Fruit fly (Drosophila melanogaster) whole organism, embryonic: ENCODE results near the gene eIF3l.

Source experiments
- CG10209 ChIP-seq: fragments of 200-800 bp; sonication (Bioruptor generic); optimal IDR thresholded peaks from 3 replicates; lab custom pipeline; 2017; ENCODE audit warnings: missing biosample characterization, mild to moderate bottlenecking, missing genetic modification characterization, missing genetic modification reagents
- CG10959 ChIP-seq: fragments of 200-800 bp; sonication (Bioruptor generic); IDR thresholded peaks from 2 replicates; pipeline ENCODE4 v1.3.6; 2022; ENCODE audit warnings: missing biosample characterization, missing genetic modification characterization
- CG12391 ChIP-seq: fragments of 200-800 bp; sonication (Bioruptor generic); optimal IDR thresholded peaks from 3 replicates; lab custom pipeline; 2018; ENCODE audit warnings: missing biosample characterization, mild to moderate bottlenecking, missing genetic modification characterization, moderate library complexity
- CG13287 ChIP-seq: fragments of 200-800 bp; sonication (Bioruptor generic); IDR thresholded peaks from 2 replicates; pipeline ENCODE4 v1.3.6; 2022; ENCODE audit warnings: missing biosample characterization, missing genetic modification characterization; ENCODE audit not compliant: partially characterized antibody
- CG17361 ChIP-seq: fragments of 200-800 bp; sonication (Bioruptor generic); IDR thresholded peaks from 3 replicates; pipeline ENCODE4 v1.3.6; 2022; ENCODE audit warnings: missing biosample characterization, missing genetic modification characterization
- CG17829 ChIP-seq: fragments of 200-800 bp; optimal IDR thresholded peaks from 2 replicates; lab custom pipeline; 2019; ENCODE audit warnings: missing biosample characterization, mild to moderate bottlenecking, missing genetic modification characterization, moderate library complexity
- CG2116 ChIP-seq: fragments of 200-800 bp; sonication (Bioruptor generic); optimal IDR thresholded peaks from 3 replicates; lab custom pipeline; 2018; ENCODE audit warnings: missing biosample characterization, mild to moderate bottlenecking, missing genetic modification characterization
- D19A ChIP-seq: fragments of 200-800 bp; optimal IDR thresholded peaks from 3 replicates; lab custom pipeline; 2019; ENCODE audit warnings: missing biosample characterization, mild to moderate bottlenecking, missing genetic modification characterization, moderate library complexity
- Dad ChIP-seq: fragments of 200-800 bp; sonication (Bioruptor generic); optimal IDR thresholded peaks from 3 replicates; lab custom pipeline; 2016; ENCODE audit warnings: missing biosample characterization, missing genetic modification characterization
- Dip3 ChIP-seq: fragments of 200-800 bp; sonication (Bioruptor generic); optimal IDR thresholded peaks from 3 replicates; lab custom pipeline; 2016; ENCODE audit warnings: missing biosample characterization, missing genetic modification characterization
- Mrtf ChIP-seq: fragments of 200-800 bp; sonication (Bioruptor generic); IDR thresholded peaks from 3 replicates; pipeline ENCODE4 v1.3.6; 2022; ENCODE audit warnings: missing biosample characterization, missing genetic modification characterization
- aop ChIP-seq: fragments of 200-800 bp; sonication (Bioruptor generic); IDR thresholded peaks from 2 replicates; pipeline ENCODE4 v1.3.6; 2022; ENCODE audit warnings: missing biosample characterization, missing genetic modification characterization
- bab2 ChIP-seq: fragments of 200-800 bp; sonication (Bioruptor generic); optimal IDR thresholded peaks from 2 replicates; lab custom pipeline; 2016; ENCODE audit warnings: missing biosample characterization, missing genetic modification characterization
- dysf ChIP-seq: fragments of 200-800 bp; sonication (Bioruptor generic); IDR thresholded peaks from 3 replicates; pipeline ENCODE4 v1.3.6; 2022; ENCODE audit warnings: missing biosample characterization, missing genetic modification characterization
- klu ChIP-seq: fragments of 200-800 bp; sonication (Bioruptor generic); IDR thresholded peaks from 2 replicates; pipeline ENCODE4 v1.3.6; 2022; ENCODE audit warnings: missing biosample characterization, missing genetic modification characterization
- lilli ChIP-seq: fragments of 200-800 bp; sonication (Bioruptor generic); optimal IDR thresholded peaks from 3 replicates; lab custom pipeline; 2016; ENCODE audit warnings: missing biosample characterization, missing genetic modification characterization
- otp ChIP-seq: fragments of 200-800 bp; sonication (Bioruptor generic); IDR thresholded peaks from 3 replicates; pipeline ENCODE4, ENCODE4 v1.3.6; 2022; ENCODE audit warnings: missing biosample characterization, missing genetic modification characterization
- pan ChIP-seq, 4 experiments: fragments of >200 bp in 3 of 4; fragments of 200-800 bp in 1 of 4; sonication (Bioruptor generic) in 1 of 4; optimal IDR thresholded peaks in 3 of 4; IDR thresholded peaks in 1 of 4; 2 replicates each; pipeline versions ENCODE4 v1.3.6 to Lab custom; 2017 to 2022; ENCODE audit warnings: missing biosample characterization in 2 of 4, missing genetic modification characterization in 2 of 4, mixed read lengths in 1 of 4
- peb ChIP-seq: fragments of 200-800 bp; sonication (Bioruptor generic); IDR thresholded peaks from 2 replicates; pipeline ENCODE4 v1.3.6; 2022; ENCODE audit warnings: missing biosample characterization, missing genetic modification characterization
- so ChIP-seq: fragments of 200-800 bp; sonication (Bioruptor generic); IDR thresholded peaks from 3 replicates; pipeline ENCODE4 v1.3.6; 2022; ENCODE audit warnings: missing biosample characterization, missing genetic modification characterization
- vnd ChIP-seq: fragments of 200-800 bp; sonication (Bioruptor generic); IDR thresholded peaks from 3 replicates; pipeline ENCODE4 v1.3.6; 2022; ENCODE audit warnings: missing biosample characterization, missing genetic modification characterization; ENCODE audit not compliant: partially characterized antibody

Gene eIF3l

dm6 chr3L:12096799-12097662 lies 48.9 kb downstream of the eIF3l start (continued):
- TF ChIP-seq Dip3 (GFP tag; lab: Kevin White, UChicago) (no peak), CG17361 (peak; percentile 68; the same call in 2 of the 3 replicates), bab2 (no peak), CG2116 (no peak), dysf (GFP tag; lab: Robert Waterston, UW) (0 out of 3 replicates have a peak, but pooled peaks have one; percentile 44), CG12391 (tag; lab: Kevin White, UChicago) (peak; percentile 34), D19A (tag; lab: Kevin White, UChicago) (no peak), lilli (peak; percentile 6)

DNA sequence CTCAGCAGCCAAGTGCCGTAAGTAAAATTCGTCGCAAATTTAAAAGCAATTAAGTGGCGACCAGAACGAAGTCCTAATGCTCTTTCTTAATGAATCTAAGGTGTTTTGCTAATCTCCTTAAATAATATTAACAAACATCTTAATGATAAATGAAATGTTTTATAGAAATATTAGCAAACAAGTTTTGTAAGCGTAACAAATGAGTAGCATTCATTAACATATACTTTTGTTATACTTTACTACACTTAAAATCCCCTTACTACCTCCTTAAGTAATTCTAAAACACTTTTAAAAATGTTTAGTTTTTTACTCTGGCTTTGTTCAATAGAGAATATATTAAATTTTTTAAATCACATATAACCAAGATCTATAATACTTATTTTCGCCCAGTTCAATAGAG lies 49.9 kb downstream of the eIF3l start:
- TF ChIP-seq CG13287: no peak
- no peak for TF ChIP-seq klu (GFP tag; lab: Robert Waterston, UW)
- no peak for TF ChIP-seq Mrtf (GFP tag; lab: Robert Waterston, UW)
- TF ChIP-seq CG17829: no peak
- no peak for TF ChIP-seq vnd (GFP tag; lab: Robert Waterston, UW)
- TF ChIP-seq aop (GFP tag; lab: Robert Waterston, UW): no peak
- TF ChIP-seq pan (optimal IDR thresholded peaks at IDR 0.05; lab: Kevin White, UChicago): no peak
- TF ChIP-seq pan (GFP tag; optimal IDR thresholded peaks at IDR 0.05 in 1 of 2, IDR thresholded peaks at IDR 0.05 in 1 of 2): no peak
- TF ChIP-seq otp (GFP tag; lab: Robert Waterston, UW): no peak
- TF ChIP-seq CG10959 (GFP tag; lab: Robert Waterston, UW): no peak
- TF ChIP-seq so: no peak
- no peak for TF ChIP-seq Dad (GFP tag; lab: Kevin White, UChicago)
- TF ChIP-seq peb (GFP tag; lab: Robert Waterston, UW): no peak
- no peak for TF ChIP-seq CG10209 (GFP tag; lab: Kevin White, UChicago)
